Worm (Caenorhabditis elegans): ENCODE data around the gene Y66D12A.8.

DNA sequence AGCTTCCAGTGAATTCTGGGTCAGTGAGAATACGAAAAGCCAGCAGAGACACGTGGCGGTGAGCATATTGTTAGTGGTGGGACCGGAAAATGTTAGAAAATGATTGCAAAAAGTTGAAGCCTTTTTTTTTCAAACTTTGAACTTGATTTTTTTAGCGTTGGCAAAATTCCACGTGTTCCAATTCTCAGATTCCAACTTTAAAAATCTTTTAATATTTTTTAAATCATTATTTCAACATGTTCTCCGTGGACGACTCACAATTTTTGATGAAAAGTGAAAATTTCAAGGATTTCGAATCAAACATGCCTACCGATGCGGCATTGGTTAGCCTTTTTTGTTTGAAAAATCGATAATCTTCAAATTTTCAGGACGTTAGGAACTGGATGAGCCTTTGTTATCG lies 38.4 kb downstream of the Y66D12A.8 start, which contains the start of the genes Y66A7A.9 and Y66A7A.4:
- TF ChIP-seq ama-1 (optimal IDR thresholded peaks at IDR 0.05), result no peak
- TF ChIP-seq R02D3.7 (tag; optimal IDR thresholded peaks at IDR 0.05), result no peak
- TF ChIP-seq T26A8.4 (GFP tag; IDR thresholded peaks at IDR 0.05), result no peak
- no peak for TF ChIP-seq sdz-12 (GFP tag; optimal IDR thresholded peaks at IDR 0.05)
- no peak for TF ChIP-seq lin-15B (tag; optimal IDR thresholded peaks at IDR 0.05)
- no peak for TF ChIP-seq ztf-11 (tag; optimal IDR thresholded peaks at IDR 0.05)
- TF ChIP-seq dmd-8 (GFP tag; IDR thresholded peaks at IDR 0.05), result no peak
- no peak for TF ChIP-seq skn-1 (tag; optimal IDR thresholded peaks at IDR 0.05)
- TF ChIP-seq lin-13 (GFP tag; optimal IDR thresholded peaks at IDR 0.05), result no peak
- TF ChIP-seq F44E2.7 (GFP tag; IDR thresholded peaks at IDR 0.05), result no peak
- no peak for TF ChIP-seq Y75B8A.6 (GFP tag; IDR thresholded peaks at IDR 0.05)
- no peak for TF ChIP-seq arid-1 (GFP tag; conservative IDR thresholded peaks at IDR 0.05)
- no peak for TF ChIP-seq ceh-28 (tag; optimal IDR thresholded peaks at IDR 0.05)
- no peak for TF ChIP-seq ZK546.5 (tag; optimal IDR thresholded peaks at IDR 0.05)
